Worm (Caenorhabditis elegans) whole organism, mixed stage, embryonic: ENCODE measurements around the gene ccg-1.
A peak's percentile ranks its signal among the peaks of the same experiment; 100 is the strongest.

Experiments
- M03D4.4 ChIP-seq: sonication (generic microtip); optimal IDR thresholded peaks from 2 replicates; lab custom pipeline; 2017; ENCODE audit warnings: mild to moderate bottlenecking, missing genetic modification characterization, missing compliant biosample characterization
- bed-3 ChIP-seq: fragments of 200-800 bp; sonication (Bioruptor generic); optimal IDR thresholded peaks from 3 replicates; lab custom pipeline; 2018; ENCODE audit warnings: mild to moderate bottlenecking, missing genetic modification characterization, moderate library complexity, missing compliant biosample characterization
- blmp-1 ChIP-seq: fragments of 150-350 bp; optimal IDR thresholded peaks from 2 replicates; lab custom pipeline; 2014; ENCODE audit warnings: missing biosample characterization, missing genetic modification characterization
- ceh-39 ChIP-seq: fragments of 150-350 bp; optimal IDR thresholded peaks from 2 replicates; lab custom pipeline; 2014; ENCODE audit warnings: missing biosample characterization, missing genetic modification characterization
- ceh-43 ChIP-seq: fragments of 200-800 bp; sonication (Bioruptor generic); optimal IDR thresholded peaks from 2 replicates; lab custom pipeline; 2018; ENCODE audit warnings: mild to moderate bottlenecking, missing genetic modification characterization, moderate library complexity, missing compliant biosample characterization
- ceh-83 ChIP-seq: fragments of 200-800 bp; sonication (Bioruptor generic); optimal IDR thresholded peaks from 2 replicates; lab custom pipeline; 2018; ENCODE audit warnings: mild to moderate bottlenecking, missing genetic modification characterization, missing compliant biosample characterization
- ces-1 ChIP-seq: fragments of 150-350 bp; optimal IDR thresholded peaks from 2 replicates; lab custom pipeline; 2014; ENCODE audit warnings: missing biosample characterization, missing genetic modification reagents, missing genetic modification characterization
- cnd-1 ChIP-seq: fragments of 200-800 bp; sonication (Bioruptor generic); optimal IDR thresholded peaks from 2 replicates; lab custom pipeline; 2018; ENCODE audit warnings: mild to moderate bottlenecking, missing genetic modification characterization, missing compliant biosample characterization
- drap-1 ChIP-seq: fragments of 200-800 bp; sonication (Bioruptor generic); optimal IDR thresholded peaks from 3 replicates; lab custom pipeline; 2018; ENCODE audit warnings: mild to moderate bottlenecking, missing genetic modification characterization, missing compliant biosample characterization
- elt-1 ChIP-seq: sonication (generic microtip); optimal IDR thresholded peaks from 2 replicates; lab custom pipeline; 2017; ENCODE audit warnings: missing genetic modification characterization, mild to moderate bottlenecking, missing compliant biosample characterization, antibody characterized with exemption, moderate library complexity, borderline replicate concordance; ENCODE audit not compliant: insufficient read depth
- flh-1 ChIP-seq: fragments of 200-800 bp; sonication (Bioruptor generic); optimal IDR thresholded peaks from 2 replicates; lab custom pipeline; 2018; ENCODE audit warnings: mild to moderate bottlenecking, missing genetic modification characterization, moderate library complexity, missing compliant biosample characterization
- lin-13 ChIP-seq: fragments of 150-350 bp; optimal IDR thresholded peaks from 2 replicates; lab custom pipeline; 2014; ENCODE audit warnings: missing biosample characterization, missing genetic modification characterization
- lin-32 ChIP-seq: fragments of 200-800 bp; sonication (Bioruptor generic); optimal IDR thresholded peaks from 2 replicates; lab custom pipeline; 2018; ENCODE audit warnings: mild to moderate bottlenecking, missing genetic modification characterization, missing compliant biosample characterization
- lsy-2 ChIP-seq: fragments of 150-350 bp; optimal IDR thresholded peaks from 2 replicates; lab custom pipeline; 2014; ENCODE audit warnings: missing biosample characterization, missing genetic modification characterization
- mab-5 ChIP-seq: fragments of 150-350 bp; optimal IDR thresholded peaks from 2 replicates; lab custom pipeline; 2014; ENCODE audit warnings: missing biosample characterization, missing genetic modification characterization
- mep-1 ChIP-seq: fragments of 150-350 bp; optimal IDR thresholded peaks from 2 replicates; lab custom pipeline; 2017; ENCODE audit warnings: missing biosample characterization, missing genetic modification reagents, missing genetic modification characterization, inconsistent platforms
- mls-2 ChIP-seq: sonication (generic microtip); optimal IDR thresholded peaks from 2 replicates; lab custom pipeline; 2016; ENCODE audit warnings: mild to moderate bottlenecking, missing genetic modification characterization, moderate library complexity, missing compliant biosample characterization
- nhr-12 ChIP-seq: fragments of 150-350 bp; optimal IDR thresholded peaks from 2 replicates; lab custom pipeline; 2014; ENCODE audit warnings: missing biosample characterization, missing genetic modification characterization
- nhr-2 ChIP-seq: fragments of 150-350 bp; optimal IDR thresholded peaks from 2 replicates; lab custom pipeline; 2014; ENCODE audit warnings: missing biosample characterization, missing genetic modification characterization
- nhr-237 ChIP-seq: fragments of 150-350 bp; optimal IDR thresholded peaks from 2 replicates; lab custom pipeline; 2014; ENCODE audit warnings: missing biosample characterization, missing genetic modification characterization
- nhr-28 ChIP-seq: fragments of 150-350 bp; optimal IDR thresholded peaks from 2 replicates; lab custom pipeline; 2014; ENCODE audit warnings: missing biosample characterization, missing genetic modification characterization
- nhr-76 ChIP-seq: sonication (generic microtip); optimal IDR thresholded peaks from 2 replicates; lab custom pipeline; 2017; ENCODE audit warnings: missing biosample characterization, missing genetic modification characterization
- pha-4 ChIP-seq: fragments of 150-350 bp; optimal IDR thresholded peaks from 2 replicates; lab custom pipeline; 2018; ENCODE audit warnings: missing biosample characterization, missing genetic modification reagents, missing genetic modification characterization
- sem-2 ChIP-seq: fragments of 200-800 bp; sonication (Bioruptor generic); optimal IDR thresholded peaks from 2 replicates; lab custom pipeline; 2018; ENCODE audit warnings: mild to moderate bottlenecking, missing genetic modification characterization, missing compliant biosample characterization
- snpc-4 ChIP-seq: fragments of 150-350 bp; optimal IDR thresholded peaks from 2 replicates; lab custom pipeline; 2014; ENCODE audit warnings: missing biosample characterization, missing genetic modification characterization
- sptf-1 ChIP-seq: sonication (generic microtip); optimal IDR thresholded peaks from 2 replicates; lab custom pipeline; 2017; ENCODE audit warnings: mild to moderate bottlenecking, missing genetic modification characterization, moderate library complexity, missing compliant biosample characterization
- unc-120 ChIP-seq: sonication (generic microtip); optimal IDR thresholded peaks from 2 replicates; lab custom pipeline; 2017; ENCODE audit warnings: missing genetic modification characterization, missing compliant biosample characterization; ENCODE audit not compliant: poor library complexity, severe bottlenecking
- unc-39 ChIP-seq: fragments of 150-350 bp; optimal IDR thresholded peaks from 2 replicates; lab custom pipeline; 2014; ENCODE audit warnings: missing biosample characterization, missing genetic modification characterization
- unc-62 ChIP-seq: fragments of 150-350 bp; optimal IDR thresholded peaks from 2 replicates; lab custom pipeline; 2014; ENCODE audit warnings: missing biosample characterization, missing genetic modification reagents, missing genetic modification characterization

The ccg-1 gene

DNA sequence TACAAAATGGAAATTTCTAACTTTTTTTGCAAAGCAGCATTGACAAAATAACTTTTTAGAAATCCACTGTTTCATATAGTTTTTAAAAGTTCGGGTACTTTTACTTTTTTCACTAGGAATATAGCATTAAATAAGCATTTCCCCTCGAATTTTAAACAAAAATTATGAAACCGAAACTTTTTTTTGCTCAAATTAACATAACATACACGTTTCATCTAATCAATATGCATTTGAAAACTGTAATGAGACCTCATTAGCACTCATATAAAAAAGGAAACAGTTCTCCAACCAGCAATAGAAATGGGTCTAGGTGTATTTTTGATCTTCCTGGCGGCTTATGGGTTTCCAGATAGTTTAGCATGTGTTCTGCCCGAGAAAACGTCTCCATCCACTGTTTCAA, 18.4 kb upstream of the ccg-1 start, which contains the start of gene Y73F8A.10:
Gene Y73F8A.10, plus strand, starts transcription at position 301 of the 400 bp plus-strand sequence.
- no peak for TF ChIP-seq bed-3 (GFP tag; lab: Kevin White, UChicago)
- no peak for TF ChIP-seq ceh-83 (GFP tag; lab: Kevin White, UChicago)
- no peak for TF ChIP-seq sptf-1 (tag; lab: Kevin White, UChicago)

DNA sequence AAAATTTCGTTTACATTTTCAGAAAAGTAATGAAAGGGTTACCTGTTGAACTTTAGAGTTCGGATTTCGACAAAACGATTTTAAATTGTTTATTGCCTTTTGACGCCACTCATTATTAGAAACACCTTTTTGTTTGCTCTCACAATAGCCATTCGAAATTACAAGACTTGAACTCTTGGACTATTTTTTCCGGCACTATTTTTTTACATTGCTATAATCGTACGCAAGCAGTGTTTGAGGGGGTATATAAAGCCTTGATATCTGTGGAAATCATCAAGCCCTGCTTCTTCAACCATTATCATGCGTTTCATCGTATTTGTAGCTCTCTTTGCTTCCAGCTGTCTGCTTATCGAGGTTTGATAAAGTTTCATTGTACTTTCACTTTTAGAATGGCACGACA, 16.0 kb upstream of the ccg-1 start, which contains the start of gene pqn-91:
Gene pqn-91, plus strand, starts transcription at position 301 of the 400 bp plus-strand sequence.
- TF ChIP-seq snpc-4 (no peak), M03D4.4 (tag; lab: Kevin White, UChicago) (no peak), flh-1 (GFP tag; lab: Kevin White, UChicago) (no peak), nhr-28 (tag; lab: Kevin White, UChicago) (no peak), sem-2 (no peak), cnd-1 (tag; lab: Kevin White, UChicago) (no peak), mls-2 (tag; lab: Kevin White, UChicago) (no peak)

DNA sequence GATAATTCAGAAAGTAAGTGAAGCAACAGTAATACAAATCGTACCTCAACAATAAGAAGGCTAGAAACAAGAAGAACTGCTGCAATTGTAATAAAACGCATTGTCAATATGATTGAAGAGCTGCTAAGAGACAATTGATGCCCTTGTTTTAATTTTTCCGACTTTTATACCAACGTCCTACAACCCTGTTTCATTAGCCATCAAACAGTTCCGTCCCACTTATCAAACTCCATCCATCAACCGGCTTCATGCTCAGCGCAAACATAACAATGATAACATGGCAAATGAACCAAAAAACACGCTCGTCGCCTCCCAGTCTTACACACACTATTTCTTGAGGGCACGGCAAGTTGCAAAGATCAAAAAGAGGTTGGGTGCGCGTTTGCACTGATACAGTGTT, 15.6 kb upstream of the ccg-1 start, which contains the start of gene pqn-90:
Gene pqn-90, minus strand, starts transcription at position 101 of the 400 bp plus-strand sequence.
- TF ChIP-seq nhr-237 (tag; lab: Kevin White, UChicago) (no peak), unc-39 (tag; lab: Kevin White, UChicago) (no peak), nhr-76 (tag; lab: Kevin White, UChicago) (no peak), nhr-12 (tag; lab: Kevin White, UChicago) (no peak), ceh-39 (tag; lab: Kevin White, UChicago) (no peak), unc-120 (tag; lab: Kevin White, UChicago) (no peak), unc-62 (GFP tag; lab: Kevin White, UChicago) (no peak), drap-1 (GFP tag; lab: Kevin White, UChicago) (no peak), bed-3 (GFP tag; lab: Kevin White, UChicago) (no peak), cnd-1 (tag; lab: Kevin White, UChicago) (no peak), lin-32 (no peak), lin-13 (tag; lab: Kevin White, UChicago) (no peak)

DNA sequence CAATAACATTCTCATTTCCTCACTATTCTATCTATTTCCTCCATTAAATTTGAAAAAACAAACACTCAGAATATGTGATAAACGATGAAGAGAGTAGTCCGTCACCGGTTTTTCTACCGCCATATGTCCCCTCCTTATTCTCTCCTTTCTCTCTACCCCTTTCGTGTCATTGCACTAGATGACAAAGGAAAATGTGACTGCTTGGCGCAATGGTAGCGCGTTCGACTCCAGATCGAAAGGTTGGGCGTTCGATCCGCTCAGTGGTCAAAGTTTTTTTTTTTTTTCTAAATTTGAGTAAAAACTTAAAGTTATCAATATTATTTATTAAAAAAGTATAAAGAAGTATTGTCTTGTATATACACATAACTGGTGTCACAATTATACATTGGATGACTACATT, 13.9 kb upstream of the ccg-1 start:
- TF ChIP-seq M03D4.4 (tag; lab: Kevin White, UChicago), result peak; percentile 65
- TF ChIP-seq nhr-76 (tag; lab: Kevin White, UChicago), result no peak
- no peak for TF ChIP-seq mls-2 (tag; lab: Kevin White, UChicago)
- TF ChIP-seq blmp-1 (tag; lab: Kevin White, UChicago), result no peak
- TF ChIP-seq pha-4, result no peak
- TF ChIP-seq lsy-2, result no peak
- TF ChIP-seq ceh-43 (GFP tag; lab: Kevin White, UChicago), result peak; percentile 36
- TF ChIP-seq lin-32, result peak; percentile 18
- peak; percentile 74 for TF ChIP-seq ceh-83 (GFP tag; lab: Kevin White, UChicago)
- TF ChIP-seq bed-3 (GFP tag; lab: Kevin White, UChicago), result peak; percentile 15
- peak; percentile 10 for TF ChIP-seq mep-1

DNA sequence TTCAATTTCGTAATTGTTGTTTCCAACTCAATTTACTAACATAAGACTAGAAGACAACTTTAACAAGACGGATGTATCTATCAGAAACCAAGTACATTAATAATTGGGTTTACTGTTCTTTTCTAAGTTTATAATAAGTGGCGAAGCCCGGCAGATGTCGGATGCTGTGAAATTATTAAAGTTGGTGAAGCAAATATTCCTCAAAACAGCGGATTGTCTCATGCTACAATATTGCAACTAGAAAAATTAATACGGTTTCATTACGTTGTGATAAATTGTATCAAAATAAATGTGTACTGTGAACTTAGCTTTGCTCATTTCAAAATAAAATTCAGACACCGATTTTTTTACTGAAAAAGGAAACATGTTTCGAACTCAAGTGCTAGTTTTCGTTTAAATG, 8.0 kb upstream of the ccg-1 start:
- TF ChIP-seq nhr-76 (tag; lab: Kevin White, UChicago) (no peak), mab-5 (no peak), nhr-2 (tag; lab: Kevin White, UChicago) (no peak), ceh-43 (GFP tag; lab: Kevin White, UChicago) (no peak), snpc-4 (no peak), lin-13 (tag; lab: Kevin White, UChicago) (no peak), sptf-1 (tag; lab: Kevin White, UChicago) (no peak), drap-1 (GFP tag; lab: Kevin White, UChicago) (no peak), blmp-1 (tag; lab: Kevin White, UChicago) (no peak), pha-4 (no peak)

DNA sequence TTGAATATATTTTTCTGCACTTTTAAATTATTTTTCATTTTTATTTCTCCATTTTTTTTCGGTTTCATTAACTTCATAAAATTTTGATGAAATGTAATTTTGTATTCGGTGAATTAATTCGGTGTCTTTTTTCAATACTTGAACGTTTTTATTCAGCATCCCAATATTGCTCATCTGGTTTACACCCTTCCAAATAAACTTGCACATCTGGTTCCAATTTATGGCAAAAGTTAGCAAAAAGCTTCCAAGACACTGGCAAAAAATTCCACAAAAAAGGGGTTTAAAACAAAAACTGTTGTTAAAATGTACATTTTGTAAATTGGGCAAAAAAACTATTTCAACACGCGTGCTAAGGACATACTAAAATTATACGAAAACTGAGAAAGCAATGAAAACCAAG, 4.6 kb upstream of the ccg-1 start:
- TF ChIP-seq ceh-43 (GFP tag; lab: Kevin White, UChicago), result no peak
- TF ChIP-seq nhr-28 (tag; lab: Kevin White, UChicago), result no peak
- no peak for TF ChIP-seq pha-4
- no peak for TF ChIP-seq elt-1 (tag; lab: Kevin White, UChicago)
- no peak for TF ChIP-seq ceh-83 (GFP tag; lab: Kevin White, UChicago)
- TF ChIP-seq mep-1, result no peak
- no peak for TF ChIP-seq lin-32
- TF ChIP-seq sptf-1 (tag; lab: Kevin White, UChicago), result no peak
- TF ChIP-seq ceh-39 (tag; lab: Kevin White, UChicago), result no peak
- no peak for TF ChIP-seq lin-13 (tag; lab: Kevin White, UChicago)
- no peak for TF ChIP-seq nhr-76 (tag; lab: Kevin White, UChicago)
- TF ChIP-seq ces-1 (GFP tag; lab: Kevin White, UChicago), result no peak
- TF ChIP-seq unc-120 (tag; lab: Kevin White, UChicago), result no peak
